Worm (Caenorhabditis elegans) whole organism, L2 larva: ENCODE results near the gene mthf-1.
A peak's percentile ranks its signal among the peaks of the same experiment; 100 is the strongest.

Experiments used
- C34F6.9 ChIP-seq: fragments of 150-350 bp; optimal IDR thresholded peaks from 2 replicates; lab custom pipeline; 2014; ENCODE audit warnings: missing biosample characterization, missing genetic modification characterization
- F13H6.1 ChIP-seq: sonication (generic microtip); optimal IDR thresholded peaks from 2 replicates; lab custom pipeline; 2016; ENCODE audit warnings: missing genetic modification characterization, missing compliant biosample characterization
- R02D3.7 ChIP-seq: fragments of 150-350 bp; optimal IDR thresholded peaks from 2 replicates; lab custom pipeline; 2014; ENCODE audit warnings: missing biosample characterization, missing genetic modification characterization
- Y55F3AM.14 ChIP-seq: fragments of 200-800 bp; sonication (Bioruptor generic); optimal IDR thresholded peaks from 2 replicates; lab custom pipeline; 2018; ENCODE audit warnings: mild to moderate bottlenecking, missing genetic modification characterization, missing compliant biosample characterization
- ama-1 ChIP-seq: fragments of 150-350 bp; optimal IDR thresholded peaks from 2 replicates; lab custom pipeline; 2018; ENCODE audit warnings: inconsistent platforms
- blmp-1 ChIP-seq: sonication (generic microtip); optimal IDR thresholded peaks from 2 replicates; lab custom pipeline; 2017; ENCODE audit warnings: missing genetic modification characterization, mild to moderate bottlenecking, missing compliant biosample characterization, antibody characterized with exemption, moderate library complexity; ENCODE audit not compliant: insufficient read depth
- ceh-16 ChIP-seq: fragments of 150-350 bp; optimal IDR thresholded peaks from 2 replicates; lab custom pipeline; 2014; ENCODE audit warnings: missing biosample characterization, missing genetic modification characterization
- ceh-82 ChIP-seq: fragments of 150-350 bp; optimal IDR thresholded peaks from 2 replicates; lab custom pipeline; 2014; ENCODE audit warnings: missing biosample characterization, missing genetic modification characterization
- crh-2 ChIP-seq: sonication (generic microtip); optimal IDR thresholded peaks from 2 replicates; lab custom pipeline; 2017; ENCODE audit warnings: missing biosample characterization, missing genetic modification characterization
- dmd-4 ChIP-seq: sonication (generic microtip); optimal IDR thresholded peaks from 2 replicates; lab custom pipeline; 2017; ENCODE audit warnings: missing biosample characterization, missing genetic modification characterization
- egl-27 ChIP-seq: sonication (generic microtip); optimal IDR thresholded peaks from 3 replicates; lab custom pipeline; 2017; ENCODE audit warnings: missing biosample characterization, missing genetic modification reagents, missing genetic modification characterization
- elt-1 ChIP-seq: fragments of 150-350 bp; optimal IDR thresholded peaks from 2 replicates; lab custom pipeline; 2014; ENCODE audit warnings: missing biosample characterization, missing genetic modification characterization
- elt-3 ChIP-seq: sonication (generic microtip); optimal IDR thresholded peaks from 2 replicates; lab custom pipeline; 2017; ENCODE audit warnings: missing biosample characterization, missing genetic modification characterization
- fos-1 ChIP-seq: fragments of 150-350 bp; optimal IDR thresholded peaks from 2 replicates; lab custom pipeline; 2014; ENCODE audit warnings: missing biosample characterization, missing genetic modification characterization
- gmeb-1 ChIP-seq: fragments of 150-350 bp; optimal IDR thresholded peaks from 2 replicates; lab custom pipeline; 2014; ENCODE audit warnings: missing biosample characterization, missing genetic modification characterization
- lin-11 ChIP-seq: fragments of 150-350 bp; sonication (generic microtip); optimal IDR thresholded peaks from 2 replicates; lab custom pipeline; 2014; ENCODE audit warnings: missing biosample characterization, missing genetic modification characterization, inconsistent platforms, mixed read lengths
- lin-13 ChIP-seq: fragments of 150-350 bp; optimal IDR thresholded peaks from 2 replicates; lab custom pipeline; 2014; ENCODE audit warnings: missing biosample characterization, missing genetic modification reagents, missing genetic modification characterization
- lin-39 ChIP-seq: fragments of 150-350 bp; optimal IDR thresholded peaks from 2 replicates; lab custom pipeline; 2014; ENCODE audit warnings: missing biosample characterization, missing genetic modification reagents, missing genetic modification characterization
- lsy-2 ChIP-seq, 2 experiments: fragments of 150-350 bp in 1 of 2; sonication (generic microtip) in 1 of 2; optimal IDR thresholded peaks; 2 replicates each; lab custom pipeline; 2014 to 2017; ENCODE audit warnings: missing biosample characterization in 2 of 2, missing genetic modification characterization in 2 of 2
- mbf-1 ChIP-seq: sonication (generic microtip); optimal IDR thresholded peaks from 2 replicates; lab custom pipeline; 2017; ENCODE audit warnings: missing biosample characterization, missing genetic modification characterization
- nhr-11 ChIP-seq: fragments of 150-350 bp; optimal IDR thresholded peaks from 2 replicates; lab custom pipeline; 2014; ENCODE audit warnings: missing biosample characterization, missing genetic modification characterization
- nhr-12 ChIP-seq: fragments of 150-350 bp; optimal IDR thresholded peaks from 2 replicates; lab custom pipeline; 2014; ENCODE audit warnings: missing biosample characterization, missing genetic modification characterization
- nhr-129 ChIP-seq: fragments of 150-350 bp; optimal IDR thresholded peaks from 2 replicates; lab custom pipeline; 2014; ENCODE audit warnings: missing biosample characterization, missing genetic modification characterization
- nhr-21 ChIP-seq: fragments of 150-350 bp; optimal IDR thresholded peaks from 2 replicates; lab custom pipeline; 2014; ENCODE audit warnings: missing biosample characterization, missing genetic modification characterization
- nhr-23 ChIP-seq: fragments of 150-350 bp; optimal IDR thresholded peaks from 2 replicates; lab custom pipeline; 2014; ENCODE audit warnings: missing biosample characterization, missing genetic modification reagents, missing genetic modification characterization
- nhr-237 ChIP-seq: fragments of 150-350 bp; optimal IDR thresholded peaks from 2 replicates; lab custom pipeline; 2014; ENCODE audit warnings: missing biosample characterization, missing genetic modification characterization
- nhr-25 ChIP-seq: fragments of 150-350 bp; sonication (generic microtip); optimal IDR thresholded peaks from 3 replicates; lab custom pipeline; 2014; ENCODE audit warnings: missing biosample characterization, missing genetic modification characterization
- nhr-6 ChIP-seq: fragments of 150-350 bp; optimal IDR thresholded peaks from 2 replicates; lab custom pipeline; 2014; ENCODE audit warnings: missing biosample characterization, missing genetic modification characterization
- nhr-77 ChIP-seq: fragments of 150-350 bp; optimal IDR thresholded peaks from 2 replicates; lab custom pipeline; 2014; ENCODE audit warnings: missing biosample characterization, missing genetic modification characterization
- peb-1 ChIP-seq: fragments of 150-350 bp; optimal IDR thresholded peaks from 2 replicates; lab custom pipeline; 2014; ENCODE audit warnings: missing biosample characterization, missing genetic modification characterization
- sem-4 ChIP-seq: fragments of 150-350 bp; optimal IDR thresholded peaks from 2 replicates; lab custom pipeline; 2014; ENCODE audit warnings: missing biosample characterization, missing genetic modification reagents, missing genetic modification characterization
- skn-1 ChIP-seq: sonication (generic microtip); optimal IDR thresholded peaks from 2 replicates; lab custom pipeline; 2017; ENCODE audit warnings: missing biosample characterization, missing genetic modification characterization
- sma-3 ChIP-seq: sonication (generic microtip); optimal IDR thresholded peaks from 2 replicates; lab custom pipeline; 2016; ENCODE audit warnings: missing genetic modification reagents, missing genetic modification characterization, missing compliant biosample characterization
- sma-9 ChIP-seq, 2 experiments: fragments of 150-350 bp in 1 of 2; sonication (generic microtip) in 1 of 2; optimal IDR thresholded peaks; 2 replicates each; lab custom pipeline; 2014 to 2016; ENCODE audit warnings: missing genetic modification characterization in 2 of 2, mild to moderate bottlenecking in 1 of 2, missing biosample characterization in 1 of 2, missing compliant biosample characterization in 1 of 2, missing genetic modification reagents in 1 of 2, moderate library complexity in 1 of 2
- snpc-4 ChIP-seq: fragments of 150-350 bp; optimal IDR thresholded peaks from 2 replicates; lab custom pipeline; 2014; ENCODE audit warnings: missing biosample characterization, missing genetic modification characterization
- unc-39 ChIP-seq: fragments of 150-350 bp; optimal IDR thresholded peaks from 2 replicates; lab custom pipeline; 2014; ENCODE audit warnings: missing biosample characterization, missing genetic modification characterization
- unc-55 ChIP-seq: fragments of 150-350 bp; sonication (generic microtip); optimal IDR thresholded peaks from 3 replicates; lab custom pipeline; 2014; ENCODE audit warnings: missing biosample characterization, missing genetic modification reagents, missing genetic modification characterization
- unc-62 ChIP-seq: fragments of 150-350 bp; optimal IDR thresholded peaks from 2 replicates; lab custom pipeline; 2014; ENCODE audit warnings: missing biosample characterization, missing genetic modification reagents, missing genetic modification characterization
- zag-1 ChIP-seq: fragments of 150-350 bp; optimal IDR thresholded peaks from 2 replicates; lab custom pipeline; 2014; ENCODE audit warnings: missing biosample characterization, missing genetic modification characterization
- ztf-1 ChIP-seq: fragments of 200-800 bp; sonication (Bioruptor generic); conservative IDR thresholded peaks from 2 replicates; pipeline ENCODE4 v1.3.6; 2022; ENCODE audit warnings: missing genetic modification characterization, missing compliant biosample characterization
- ztf-4 ChIP-seq: fragments of 150-350 bp; optimal IDR thresholded peaks from 2 replicates; lab custom pipeline; 2014; ENCODE audit warnings: missing biosample characterization, missing genetic modification characterization

Gene mthf-1

ce11 chrII:7756810-7757209, 20.8 kb downstream of the mthf-1 start:
- TF ChIP-seq mbf-1 (tag; lab: Kevin White, UChicago) (no peak), unc-55 (GFP tag; lab: Kevin White, UChicago) (no peak), ama-1 (lab: Kevin White, UChicago) (peak; percentile 38), crh-2 (peak; percentile 88), R02D3.7 (tag; lab: Kevin White, UChicago) (no peak), nhr-25 (tag; lab: Kevin White, UChicago) (no peak), sma-9 (GFP tag; optimal IDR thresholded peaks at IDR 0.05; lab: Kevin White, UChicago) (peak; percentile 75), sma-9 (tag; optimal IDR thresholded peaks at IDR 0.05; lab: Kevin White, UChicago) (no peak), skn-1 (no peak), sma-3 (GFP tag; lab: Kevin White, UChicago) (peak; percentile 81), lin-11 (tag; lab: Kevin White, UChicago) (no peak), nhr-77 (tag; lab: Kevin White, UChicago) (peak; percentile 7), unc-62 (GFP tag; lab: Kevin White, UChicago) (no peak), zag-1 (tag; lab: Kevin White, UChicago) (no peak), nhr-12 (tag; lab: Kevin White, UChicago) (no peak), gmeb-1 (tag; lab: Kevin White, UChicago) (peak; percentile 69), elt-1 (tag; lab: Kevin White, UChicago) (no peak), lin-39 (tag; lab: Kevin White, UChicago) (no peak), nhr-237 (tag; lab: Kevin White, UChicago) (no peak), lsy-2 (tag; optimal IDR thresholded peaks at IDR 0.05; lab: Kevin White, UChicago) (peak in 1 of 2 experiments; percentile 66), F13H6.1 (tag; lab: Kevin White, UChicago) (peak; percentile 4), ztf-4 (tag; lab: Kevin White, UChicago) (peak; percentile 39), nhr-11 (tag; lab: Kevin White, UChicago) (no peak), dmd-4 (tag; lab: Kevin White, UChicago) (no peak), nhr-23 (tag; lab: Kevin White, UChicago) (no peak), lin-13 (GFP tag; lab: Kevin White, UChicago) (peak; percentile 52), nhr-6 (no peak), ceh-16 (tag; lab: Kevin White, UChicago) (no peak), ceh-82 (tag; lab: Kevin White, UChicago) (no peak), Y55F3AM.14 (GFP tag; lab: Kevin White, UChicago) (no peak), nhr-129 (tag; lab: Kevin White, UChicago) (peak; percentile 74), nhr-21 (tag; lab: Kevin White, UChicago) (peak; percentile 85), blmp-1 (tag; lab: Kevin White, UChicago) (no peak), fos-1 (tag; lab: Kevin White, UChicago) (peak; percentile 44), C34F6.9 (tag; lab: Kevin White, UChicago) (no peak), sem-4 (tag; lab: Kevin White, UChicago) (no peak), peb-1 (no peak), elt-3 (tag; lab: Kevin White, UChicago) (no peak), egl-27 (peak; percentile 24)
- TF ChIP-seq, all 48 proteins: peak for 14

- no peak for TF ChIP-seq skn-1
- TF ChIP-seq lsy-2 (tag; optimal IDR thresholded peaks at IDR 0.05; lab: Kevin White, UChicago): peak in 1 of 2 experiments; percentile 38
- TF ChIP-seq C34F6.9 (tag; lab: Kevin White, UChicago): peak; percentile 76
- no peak for TF ChIP-seq ztf-1 (GFP tag; lab: Robert Waterston, UW)
- TF ChIP-seq snpc-4 (tag; lab: Kevin White, UChicago): no peak
- TF ChIP-seq, all 48 proteins: peak for 2
Observed at ce11 chrII:7755116-7755571, 22.5 kb downstream of the mthf-1 start, which contains the start of the genes B0228.6 and B0228.1. B0228.6 (minus strand) TSS chrII:7755166. B0228.1 (plus strand) TSS chrII:7755343.

ce11 chrII:7753500-7753899, 24.1 kb downstream of the mthf-1 start, which contains the start of gene trx-1:
trx-1 (minus strand) TSS chrII:7753600.
- TF ChIP-seq unc-39: no peak
